Worm (Caenorhabditis elegans) whole organism, L4 larva: ENCODE results near the gene tmem-132.
"Not testable (repeated sequence)": the region's sequence is repeated elsewhere in the genome, so short reads cannot be mapped to it uniquely, and the experiment has no call there.

Experiments used
- F44E2.7 ChIP-seq: fragments of 200-800 bp; sonication (Bioruptor generic); IDR thresholded peaks from 2 replicates; pipeline ENCODE4 v2.1.2; 2022; ENCODE audit warnings: missing genetic modification characterization, missing compliant biosample characterization
- R02D3.7 ChIP-seq: fragments of 150-350 bp; sonication (generic microtip); optimal IDR thresholded peaks from 3 replicates; lab custom pipeline; 2014; ENCODE audit warnings: missing biosample characterization, missing genetic modification characterization
- Y105C5A.15 ChIP-seq: fragments of 200-800 bp; sonication (Bioruptor generic); IDR thresholded peaks from 2 replicates; pipeline ENCODE4 v1.3.6; 2022; ENCODE audit warnings: missing genetic modification characterization, missing compliant biosample characterization
- ama-1 ChIP-seq: fragments of 150-350 bp; optimal IDR thresholded peaks from 2 replicates; lab custom pipeline; 2014; ENCODE audit warnings: inconsistent platforms, mixed read lengths
- daf-12 ChIP-seq: fragments of 150-350 bp; optimal IDR thresholded peaks from 2 replicates; lab custom pipeline; 2014; ENCODE audit warnings: missing biosample characterization, missing genetic modification reagents, missing genetic modification characterization
- dpl-1 ChIP-seq: fragments of 150-350 bp; optimal IDR thresholded peaks from 2 replicates; lab custom pipeline; 2014; ENCODE audit warnings: missing biosample characterization, missing genetic modification reagents, missing genetic modification characterization
- lin-15B ChIP-seq: fragments of 150-350 bp; sonication (generic microtip); optimal IDR thresholded peaks from 3 replicates; lab custom pipeline; 2014; ENCODE audit warnings: missing biosample characterization, missing genetic modification characterization
- lsy-2 ChIP-seq, 2 experiments: fragments of 150-350 bp in 1 of 2; sonication (generic microtip) in 1 of 2; optimal IDR thresholded peaks; 2 replicates each; lab custom pipeline; 2014 to 2017; ENCODE audit warnings: missing biosample characterization in 2 of 2, missing genetic modification characterization in 2 of 2
- nhr-237 ChIP-seq: sonication (generic microtip); optimal IDR thresholded peaks from 2 replicates; lab custom pipeline; 2017; ENCODE audit warnings: missing biosample characterization, missing genetic modification characterization
- pqm-1 ChIP-seq: sonication (generic microtip); optimal IDR thresholded peaks from 2 replicates; lab custom pipeline; 2017; ENCODE audit warnings: missing biosample characterization, missing genetic modification characterization
- skn-1 ChIP-seq: fragments of 150-350 bp; optimal IDR thresholded peaks from 2 replicates; lab custom pipeline; 2014; ENCODE audit warnings: missing biosample characterization, missing genetic modification characterization
- unc-39 ChIP-seq: sonication (generic microtip); optimal IDR thresholded peaks from 2 replicates; lab custom pipeline; 2017; ENCODE audit warnings: missing biosample characterization, missing genetic modification characterization
- unc-62 ChIP-seq, 3 experiments: fragments of 150-350 bp in 1 of 3; sonication (generic microtip); optimal IDR thresholded peaks in 2 of 3; peaks in 1 of 3; 1 replicate in 1 of 3; 2 replicates in 2 of 3; lab custom pipeline; 2014 to 2017; ENCODE audit warnings: missing biosample characterization in 3 of 3, missing genetic modification characterization in 3 of 3, missing genetic modification reagents in 3 of 3, missing genotype in 1 of 3

DNA sequence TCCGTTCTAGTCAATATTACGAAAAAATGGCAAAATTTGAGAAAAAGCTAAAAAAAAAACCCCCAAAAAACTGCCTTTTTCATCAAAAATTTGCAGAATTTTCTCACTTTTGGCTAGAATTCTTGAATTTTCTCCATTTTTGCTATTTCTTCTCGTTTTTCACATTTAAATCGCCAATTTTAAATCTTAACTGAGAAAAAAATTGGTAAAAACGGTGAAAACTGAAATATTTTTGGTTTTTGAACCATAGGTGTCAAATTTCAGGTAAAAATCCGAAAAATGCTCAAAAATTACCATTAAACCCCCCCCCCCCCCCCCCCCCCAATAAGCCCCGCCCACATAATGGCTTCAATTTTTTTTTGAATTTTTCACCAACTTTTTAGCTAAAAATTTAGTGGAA lies 17.1 kb downstream of the tmem-132 start, which contains the start of gene cox-6B:
- TF ChIP-seq ama-1 (lab: Kevin White, UChicago); lsy-2 (tag; optimal IDR thresholded peaks at IDR 0.05; lab: Kevin White, UChicago); nhr-237 (tag; lab: Kevin White, UChicago); unc-62 (GFP tag; optimal IDR thresholded peaks at IDR 0.05 in 1 of 2; lab: Kevin White, UChicago); unc-62 (tag; optimal IDR thresholded peaks at IDR 0.05; lab: Kevin White, UChicago); pqm-1; F44E2.7 (GFP tag; lab: Robert Waterston, UW); skn-1 (tag; lab: Kevin White, UChicago); dpl-1 (GFP tag; lab: Kevin White, UChicago); R02D3.7 (tag; lab: Kevin White, UChicago); unc-39 (tag; lab: Kevin White, UChicago); daf-12 (tag; lab: Kevin White, UChicago); lin-15B (tag; lab: Kevin White, UChicago); Y105C5A.15: not testable (repeated sequence)
